Worm (Caenorhabditis elegans): ENCODE measurements around the gene clc-33.
"Not testable (repeated sequence)": the region's sequence is repeated elsewhere in the genome, so short reads cannot be mapped to it uniquely, and the experiment has no call there.

Gene clc-33

ce11 chrII:821514-821913 lies 18.7 kb upstream of the clc-33 start, which contains the start of gene F46F5.8:
Gene F46F5.8, minus strand, starts transcription at chrII:821614.
- TF ChIP-seq ets-4 (GFP tag; optimal IDR thresholded peaks at IDR 0.05) (no peak), madf-3 (GFP tag; IDR thresholded peaks at IDR 0.05) (no peak), ZK185.1 (tag; optimal IDR thresholded peaks at IDR 0.05; ENCODE audit: poor library complexity, severe bottlenecking) (no peak), B0035.1 (tag; optimal IDR thresholded peaks at IDR 0.05) (no peak), Y56A3A.18 (GFP tag; IDR thresholded peaks at IDR 0.05) (no peak), let-526 (GFP tag; IDR thresholded peaks at IDR 0.05) (no peak), snpc-1.3 (tag; optimal IDR thresholded peaks at IDR 0.05; ENCODE audit: insufficient read depth) (no peak), ceh-100 (GFP tag; IDR thresholded peaks at IDR 0.05) (no peak), somi-1 (GFP tag; optimal IDR thresholded peaks at IDR 0.05) (no peak), nhr-120 (GFP tag; IDR thresholded peaks at IDR 0.05) (no peak), C17E4.6 (GFP tag; IDR thresholded peaks at IDR 0.05) (no peak), pha-4 (tag; optimal IDR thresholded peaks at IDR 0.05) (no peak), F55B11.4 (tag; optimal IDR thresholded peaks at IDR 0.05; ENCODE audit: borderline replicate concordance, insufficient read depth) (no peak), F39B2.1 (GFP tag; IDR thresholded peaks at IDR 0.05) (no peak), attf-6 (GFP tag; IDR thresholded peaks at IDR 0.05) (no peak), ccch-3 (GFP tag; optimal IDR thresholded peaks at IDR 0.05) (no peak), him-1 (tag; optimal IDR thresholded peaks at IDR 0.05) (no peak)

ce11 chrII:822730-823129 lies 17.5 kb upstream of the clc-33 start, which contains the start of gene msrp-4:
Gene msrp-4, minus strand, starts transcription at chrII:822830.
- not testable (repeated sequence) for TF ChIP-seq dox-1 (GFP tag; IDR thresholded peaks at IDR 0.05); ztf-18 (tag; optimal IDR thresholded peaks at IDR 0.05); snpc-1.3 (tag; optimal IDR thresholded peaks at IDR 0.05; ENCODE audit: insufficient read depth)

ce11 chrII:823529-823928 lies 16.7 kb upstream of the clc-33 start, which contains the start of gene F46F5.10:
Gene F46F5.10, plus strand, starts transcription at chrII:823829.
- TF ChIP-seq F57C9.4 (tag; optimal IDR thresholded peaks at IDR 0.05): no peak
- TF ChIP-seq madf-6 (GFP tag; IDR thresholded peaks at IDR 0.05): no peak
- TF ChIP-seq ztf-26 (tag; optimal IDR thresholded peaks at IDR 0.05): no peak
- TF ChIP-seq mes-4 (tag; optimal IDR thresholded peaks at IDR 0.05): no peak
- TF ChIP-seq C17E4.6 (GFP tag; IDR thresholded peaks at IDR 0.05): no peak
- TF ChIP-seq dox-1 (GFP tag; IDR thresholded peaks at IDR 0.05): no peak
- no peak for TF ChIP-seq ceh-40 (GFP tag; IDR thresholded peaks at IDR 0.05)
- TF ChIP-seq F22D6.2 (tag; optimal IDR thresholded peaks at IDR 0.05): no peak
- no peak for TF ChIP-seq attf-5 (GFP tag; optimal IDR thresholded peaks at IDR 0.05)
- TF ChIP-seq repo-1 (tag; optimal IDR thresholded peaks at IDR 0.05): no peak
- TF ChIP-seq Y56A3A.18 (GFP tag; IDR thresholded peaks at IDR 0.05): no peak
- TF ChIP-seq sdz-38 (tag; optimal IDR thresholded peaks at IDR 0.05): no peak
- no peak for TF ChIP-seq pha-4 (tag; optimal IDR thresholded peaks at IDR 0.05)
- TF ChIP-seq Y67H2A.10 (GFP tag; conservative IDR thresholded peaks at IDR 0.05): no peak
- TF ChIP-seq akir-1 (GFP tag; optimal IDR thresholded peaks at IDR 0.05): no peak

- TF ChIP-seq pha-4 (tag; optimal IDR thresholded peaks at IDR 0.05) (no peak), C06A6.2 (GFP tag; conservative IDR thresholded peaks at IDR 0.05) (no peak), snpc-3.4 (tag; optimal IDR thresholded peaks at IDR 0.05) (no peak), egl-44 (GFP tag; IDR thresholded peaks at IDR 0.05) (no peak), chd-7 (tag; optimal IDR thresholded peaks at IDR 0.05) (no peak), aptf-3 (GFP tag; IDR thresholded peaks at IDR 0.05) (no peak), ztf-6 (GFP tag; IDR thresholded peaks at IDR 0.05) (no peak)
These were observed 14.7 kb upstream of the clc-33 start, which contains the start of gene F28A10.1 for ce11 chrII:825521-825920. Gene F28A10.1, plus strand, starts transcription at chrII:825821.
